Worm (Caenorhabditis elegans): ENCODE results near the gene lips-13.

Gene lips-13

ce11 chrII:1140689-1141088, 22.8 kb upstream of the lips-13 start, which contains the start of gene W09B6.4 (continued):
- TF ChIP-seq madf-5 (GFP tag; IDR thresholded peaks at IDR 0.05) = no peak
- TF ChIP-seq nhr-48 (tag; optimal IDR thresholded peaks at IDR 0.05) = no peak
- no peak for TF ChIP-seq ceh-32 (tag; optimal IDR thresholded peaks at IDR 0.05; ENCODE audit: poor library complexity)
- 0 out of 2 replicates have a peak, but pooled peaks have one; percentile 37 for TF ChIP-seq mdt-29 (GFP tag; IDR thresholded peaks at IDR 0.05)
- no peak for TF ChIP-seq ztf-7 (tag; optimal IDR thresholded peaks at IDR 0.05)
- no peak for TF ChIP-seq sdz-12 (GFP tag; optimal IDR thresholded peaks at IDR 0.05)
- no peak for TF ChIP-seq dmd-9 (GFP tag; IDR thresholded peaks at IDR 0.05)
- TF ChIP-seq pqm-1 (tag; optimal IDR thresholded peaks at IDR 0.05) = peak; percentile 61
- TF ChIP-seq nhr-77 (tag; optimal IDR thresholded peaks at IDR 0.05) = peak; percentile 40
- TF ChIP-seq cey-2 (tag; optimal IDR thresholded peaks at IDR 0.05; ENCODE audit: borderline replicate concordance, insufficient read depth) = no peak

- TF ChIP-seq Y75B8A.6 (GFP tag; IDR thresholded peaks at IDR 0.05) = no peak
- no peak for TF ChIP-seq spr-1 (tag; optimal IDR thresholded peaks at IDR 0.05)
- TF ChIP-seq dmd-6 (GFP tag; IDR thresholded peaks at IDR 0.05) = peak; percentile 51; the same call in 1 of the 2 replicates
- TF ChIP-seq hlh-11 (tag; optimal IDR thresholded peaks at IDR 0.05) = peak; percentile 29
- peak; percentile 62 for TF ChIP-seq pqm-1 (tag; optimal IDR thresholded peaks at IDR 0.05)
- TF ChIP-seq set-16 (GFP tag; IDR thresholded peaks at IDR 0.05) = no peak
- no peak for TF ChIP-seq sdz-12 (GFP tag; optimal IDR thresholded peaks at IDR 0.05)
- TF ChIP-seq mes-2 (tag; optimal IDR thresholded peaks at IDR 0.05; ENCODE audit: poor library complexity, severe bottlenecking) = peak; percentile 19
- TF ChIP-seq snpc-1.2 (GFP tag; IDR thresholded peaks at IDR 0.05) = no peak
- no peak for TF ChIP-seq hmg-1.1 (GFP tag; IDR thresholded peaks at IDR 0.05)
- TF ChIP-seq php-3 (GFP tag; IDR thresholded peaks at IDR 0.05) = 0 out of 2 replicates have a peak, but pooled peaks have one; percentile 13
- TF ChIP-seq zfp-2 (tag; optimal IDR thresholded peaks at IDR 0.05) = no peak
- TF ChIP-seq aha-1 (tag) = peak; percentile 37
- TF ChIP-seq tra-1 (GFP tag; IDR thresholded peaks at IDR 0.05) = 0 out of 2 replicates have a peak, but pooled peaks have one; percentile 11
- no peak for TF ChIP-seq fkh-10 (GFP tag; optimal IDR thresholded peaks at IDR 0.05)
- no peak for TF ChIP-seq R02D3.7 (tag; optimal IDR thresholded peaks at IDR 0.05)
- TF ChIP-seq Y105C5A.15 (GFP tag; IDR thresholded peaks at IDR 0.05) = no peak
- no peak for TF ChIP-seq daf-16 (GFP tag; optimal IDR thresholded peaks at IDR 0.05)
- TF ChIP-seq daf-16 (tag; optimal IDR thresholded peaks at IDR 0.05) = peak; percentile 58
- TF ChIP-seq Y48G9A.11 (GFP tag; IDR thresholded peaks at IDR 0.05) = 0 out of 2 replicates have a peak, but pooled peaks have one; percentile 45
- 0 out of 2 replicates have a peak, but pooled peaks have one; percentile 36 for TF ChIP-seq madf-9 (GFP tag; conservative IDR thresholded peaks at IDR 0.05)
- no peak for TF ChIP-seq spr-3 (GFP tag; optimal IDR thresholded peaks at IDR 0.05)
- TF ChIP-seq ceh-32 (tag; optimal IDR thresholded peaks at IDR 0.05; ENCODE audit: poor library complexity) = no peak
- no peak for TF ChIP-seq mxl-2 (GFP tag; conservative IDR thresholded peaks at IDR 0.05)
- no peak for TF ChIP-seq ztf-7 (tag; optimal IDR thresholded peaks at IDR 0.05)
- no peak for TF ChIP-seq lin-1 (GFP tag; IDR thresholded peaks at IDR 0.05)
- peak; percentile 24 for TF ChIP-seq dve-1 (tag; optimal IDR thresholded peaks at IDR 0.05; ENCODE audit: insufficient read depth)
- no peak for TF ChIP-seq nhr-10 (tag; optimal IDR thresholded peaks at IDR 0.05)
- no peak for TF ChIP-seq F37D6.2 (tag; optimal IDR thresholded peaks at IDR 0.05)
- no peak for TF ChIP-seq F10B5.3 (tag; optimal IDR thresholded peaks at IDR 0.05)
- peak; percentile 41 for TF ChIP-seq nhr-28 (tag; optimal IDR thresholded peaks at IDR 0.05)
- no peak for TF ChIP-seq T26A8.4 (GFP tag; IDR thresholded peaks at IDR 0.05)
- TF ChIP-seq ctbp-1 (GFP tag; IDR thresholded peaks at IDR 0.05) = no peak
- no peak for TF ChIP-seq ZK546.5 (tag; optimal IDR thresholded peaks at IDR 0.05)
These were observed 20.8 kb upstream of the lips-13 start for ce11 chrII:1138618-1139017.

All from whole organism, L4 larva.